Worm (Caenorhabditis elegans): Measurements from ENCODE around the gene W04G3.11.
A peak's percentile ranks its signal among the peaks of the same experiment; 100 is the strongest.

Gene W04G3.11

ce11 chrX:11067256-11067655 is 21.7 kb upstream of the W04G3.11 start:
- no peak for TF ChIP-seq ztf-22 (GFP tag; optimal IDR thresholded peaks at IDR 0.05)
- TF ChIP-seq D2030.7 (GFP tag; IDR thresholded peaks at IDR 0.05), result no peak
- TF ChIP-seq ztf-28 (GFP tag; IDR thresholded peaks at IDR 0.05), result no peak
- TF ChIP-seq unc-62 (GFP tag; optimal IDR thresholded peaks at IDR 0.05), result no peak
- no peak for TF ChIP-seq nfya-2 (GFP tag; IDR thresholded peaks at IDR 0.05)
- no peak for TF ChIP-seq tlf-1 (GFP tag; optimal IDR thresholded peaks at IDR 0.05)
- TF ChIP-seq sptf-2 (GFP tag; optimal IDR thresholded peaks at IDR 0.05), result no peak
- TF ChIP-seq T07F8.4 (tag; optimal IDR thresholded peaks at IDR 0.05), result no peak
- no peak for TF ChIP-seq nhr-80 (tag; optimal IDR thresholded peaks at IDR 0.05)
- no peak for TF ChIP-seq dox-1 (GFP tag; IDR thresholded peaks at IDR 0.05)
- TF ChIP-seq K11D2.4 (GFP tag; IDR thresholded peaks at IDR 0.05), result no peak
- no peak for TF ChIP-seq Y56A3A.18 (GFP tag; IDR thresholded peaks at IDR 0.05)
- no peak for TF ChIP-seq F49E8.2 (tag; optimal IDR thresholded peaks at IDR 0.05; ENCODE audit: insufficient read depth)
- no peak for TF ChIP-seq C06A6.2 (GFP tag; conservative IDR thresholded peaks at IDR 0.05)
- TF ChIP-seq fkh-3 (tag; optimal IDR thresholded peaks at IDR 0.05), result no peak

- no peak for TF ChIP-seq mxl-1 (tag; optimal IDR thresholded peaks at IDR 0.05)
- no peak for TF ChIP-seq F55B11.4 (tag; optimal IDR thresholded peaks at IDR 0.05; ENCODE audit: borderline replicate concordance, insufficient read depth)
- TF ChIP-seq zfh-2 (GFP tag; conservative IDR thresholded peaks at IDR 0.05), result peak; percentile 59
- TF ChIP-seq K12H6.12 (tag; optimal IDR thresholded peaks at IDR 0.05), result peak; percentile 20
Measured at ce11 chrX:11068334-11068733, 20.7 kb upstream of the W04G3.11 start, which contains the start of gene apt-9. Gene apt-9, plus strand, starts transcription at chrX:11068527.

- TF ChIP-seq hmg-1.2 (GFP tag; IDR thresholded peaks at IDR 0.05) (no peak), C06A6.2 (GFP tag; conservative IDR thresholded peaks at IDR 0.05) (no peak), unc-62 (GFP tag; optimal IDR thresholded peaks at IDR 0.05) (no peak), zim-3 (tag; optimal IDR thresholded peaks at IDR 0.05) (no peak), repo-1 (tag; optimal IDR thresholded peaks at IDR 0.05) (no peak), let-526 (GFP tag; IDR thresholded peaks at IDR 0.05) (no peak), madf-3 (GFP tag; IDR thresholded peaks at IDR 0.05) (no peak), dpff-1 (tag; optimal IDR thresholded peaks at IDR 0.05) (no peak), chd-7 (tag; optimal IDR thresholded peaks at IDR 0.05) (no peak), B0261.1 (tag; optimal IDR thresholded peaks at IDR 0.05) (no peak), lir-1 (GFP tag; conservative IDR thresholded peaks at IDR 0.05) (no peak), attf-6 (GFP tag; IDR thresholded peaks at IDR 0.05) (no peak), madf-10 (tag; optimal IDR thresholded peaks at IDR 0.05) (no peak), nhr-179 (tag; optimal IDR thresholded peaks at IDR 0.05) (no peak), F22D6.2 (tag; optimal IDR thresholded peaks at IDR 0.05) (no peak)
Measured at ce11 chrX:11072701-11073100, 16.3 kb upstream of the W04G3.11 start.

- TF ChIP-seq mel-28 (tag; optimal IDR thresholded peaks at IDR 0.05; ENCODE audit: borderline replicate concordance) (no peak), hmg-1.2 (GFP tag; IDR thresholded peaks at IDR 0.05) (no peak), rcor-1 (GFP tag; IDR thresholded peaks at IDR 0.05) (no peak), tbp1 (GFP tag; optimal IDR thresholded peaks at IDR 0.05) (no peak), athp-1 (tag; optimal IDR thresholded peaks at IDR 0.05) (no peak), aptf-3 (GFP tag; IDR thresholded peaks at IDR 0.05) (no peak), ekl-4 (GFP tag; IDR thresholded peaks at IDR 0.05) (no peak), him-1 (tag; optimal IDR thresholded peaks at IDR 0.05) (no peak)
Measured at ce11 chrX:11073358-11073757, 15.6 kb upstream of the W04G3.11 start, which contains the start of gene W04G3.5. Gene W04G3.5, plus strand, starts transcription at chrX:11073658.
